Worm (Caenorhabditis elegans) whole organism, late embryonic: ENCODE data around the gene mrpl-51.

ENCODE experiments used
- K02D7.2 ChIP-seq: sonication (generic microtip); optimal IDR thresholded peaks from 2 replicates; lab custom pipeline; 2017; ENCODE audit warnings: mild to moderate bottlenecking, missing genetic modification characterization, missing compliant biosample characterization
- T23F11.4 ChIP-seq: fragments of 200-800 bp; sonication (Bioruptor generic); optimal IDR thresholded peaks from 2 replicates; lab custom pipeline; 2018; ENCODE audit warnings: mild to moderate bottlenecking, missing genetic modification characterization, missing compliant biosample characterization
- Y22D7AL.16 ChIP-seq: sonication (generic microtip); optimal IDR thresholded peaks from 2 replicates; lab custom pipeline; 2016; ENCODE audit warnings: missing genetic modification characterization, missing compliant biosample characterization
- ahr-1 ChIP-seq: sonication (generic microtip); optimal IDR thresholded peaks from 2 replicates; lab custom pipeline; 2016; ENCODE audit warnings: missing genetic modification characterization, missing compliant biosample characterization
- ceh-14 ChIP-seq: sonication (generic microtip); optimal IDR thresholded peaks from 2 replicates; lab custom pipeline; 2016; ENCODE audit warnings: missing genotype, missing genetic modification characterization, missing compliant biosample characterization
- ceh-2 ChIP-seq: sonication (generic microtip); optimal IDR thresholded peaks from 2 replicates; lab custom pipeline; 2016; ENCODE audit warnings: missing genotype, missing genetic modification characterization, missing compliant biosample characterization
- ceh-22 ChIP-seq: sonication (generic microtip); optimal IDR thresholded peaks from 2 replicates; lab custom pipeline; 2017; ENCODE audit warnings: missing biosample characterization, missing genetic modification characterization
- ceh-24 ChIP-seq: sonication (generic microtip); optimal IDR thresholded peaks from 2 replicates; lab custom pipeline; 2016; ENCODE audit warnings: mild to moderate bottlenecking, missing genetic modification characterization, missing compliant biosample characterization
- ceh-31 ChIP-seq: sonication (generic microtip); optimal IDR thresholded peaks from 2 replicates; lab custom pipeline; 2016; ENCODE audit warnings: missing genetic modification characterization, missing compliant biosample characterization
- ceh-45 ChIP-seq: fragments of 200-800 bp; sonication (Bioruptor generic); IDR thresholded peaks from 2 replicates; pipeline ENCODE4 v1.3.6; 2022; ENCODE audit warnings: missing genetic modification reagents, missing genetic modification characterization, missing compliant biosample characterization
- ceh-6 ChIP-seq: fragments of 200-800 bp; sonication (Bioruptor generic); optimal IDR thresholded peaks from 2 replicates; lab custom pipeline; 2018; ENCODE audit warnings: mild to moderate bottlenecking, missing genetic modification characterization, missing compliant biosample characterization
- ceh-9 ChIP-seq: sonication (generic microtip); optimal IDR thresholded peaks from 2 replicates; lab custom pipeline; 2016; ENCODE audit warnings: mild to moderate bottlenecking, missing genetic modification characterization, inconsistent platforms, missing compliant biosample characterization
- dmd-4 ChIP-seq: sonication (generic microtip); optimal IDR thresholded peaks from 2 replicates; lab custom pipeline; 2016; ENCODE audit warnings: borderline replicate concordance, missing genetic modification characterization, missing compliant biosample characterization
- dve-1 ChIP-seq: sonication (generic microtip); optimal IDR thresholded peaks from 2 replicates; lab custom pipeline; 2017; ENCODE audit warnings: antibody characterized with exemption, mild to moderate bottlenecking, missing genetic modification characterization, missing compliant biosample characterization
- ets-4 ChIP-seq: sonication (generic microtip); optimal IDR thresholded peaks from 2 replicates; lab custom pipeline; 2016; ENCODE audit warnings: missing genetic modification characterization, missing compliant biosample characterization
- eyg-1 ChIP-seq: sonication (generic microtip); optimal IDR thresholded peaks from 2 replicates; lab custom pipeline; 2016; ENCODE audit warnings: missing genotype, missing genetic modification characterization, missing compliant biosample characterization
- fkh-10 ChIP-seq: fragments of 150-350 bp; optimal IDR thresholded peaks from 2 replicates; lab custom pipeline; 2014; ENCODE audit warnings: missing biosample characterization, missing genetic modification reagents, missing genetic modification characterization
- hlh-15 ChIP-seq: sonication (generic microtip); optimal IDR thresholded peaks from 2 replicates; lab custom pipeline; 2016; ENCODE audit warnings: missing genetic modification characterization, missing compliant biosample characterization
- hlh-6 ChIP-seq: sonication (generic microtip); optimal IDR thresholded peaks from 2 replicates; lab custom pipeline; 2016; ENCODE audit warnings: missing genotype, missing genetic modification characterization, missing compliant biosample characterization
- lim-6 ChIP-seq: sonication (generic microtip); optimal IDR thresholded peaks from 2 replicates; lab custom pipeline; 2016; ENCODE audit warnings: missing genetic modification characterization, missing compliant biosample characterization
- madf-2 ChIP-seq: sonication (generic microtip); optimal IDR thresholded peaks from 2 replicates; lab custom pipeline; 2017; ENCODE audit warnings: missing genetic modification characterization, missing compliant biosample characterization
- mec-3 ChIP-seq: sonication (generic microtip); optimal IDR thresholded peaks from 2 replicates; lab custom pipeline; 2016; ENCODE audit warnings: borderline replicate concordance, missing genetic modification characterization, missing compliant biosample characterization
- nfya-1 ChIP-seq: sonication (generic microtip); optimal IDR thresholded peaks from 2 replicates; lab custom pipeline; 2017; ENCODE audit warnings: missing genetic modification characterization, mild to moderate bottlenecking, missing compliant biosample characterization, antibody characterized with exemption, moderate library complexity
- nhr-232 ChIP-seq: sonication (generic microtip); optimal IDR thresholded peaks from 2 replicates; lab custom pipeline; 2016; ENCODE audit warnings: missing genetic modification characterization, missing compliant biosample characterization
- odd-2 ChIP-seq: sonication (generic microtip); optimal IDR thresholded peaks from 2 replicates; lab custom pipeline; 2017; ENCODE audit warnings: antibody characterized with exemption, mild to moderate bottlenecking, missing genetic modification characterization, missing compliant biosample characterization
- pag-3 ChIP-seq: sonication (generic microtip); optimal IDR thresholded peaks from 2 replicates; lab custom pipeline; 2016; ENCODE audit warnings: missing compliant biosample characterization, missing genetic modification characterization, borderline replicate concordance
- pat-9 ChIP-seq: fragments of 200-800 bp; sonication (Bioruptor generic); optimal IDR thresholded peaks from 2 replicates; lab custom pipeline; 2018; ENCODE audit warnings: mild to moderate bottlenecking, missing genetic modification characterization, moderate library complexity, missing compliant biosample characterization
- pqm-1 ChIP-seq: sonication (generic microtip); optimal IDR thresholded peaks from 2 replicates; lab custom pipeline; 2016; ENCODE audit warnings: missing genetic modification characterization, missing compliant biosample characterization
- pros-1 ChIP-seq: fragments of 150-350 bp; optimal IDR thresholded peaks from 2 replicates; lab custom pipeline; 2014; ENCODE audit warnings: missing biosample characterization, missing genetic modification reagents, missing genetic modification characterization
- sdc-2 ChIP-seq: sonication (generic microtip); optimal IDR thresholded peaks from 2 replicates; lab custom pipeline; 2016; ENCODE audit warnings: missing genotype, missing genetic modification characterization, missing compliant biosample characterization
- sox-2 ChIP-seq: fragments of 200-800 bp; sonication (Bioruptor generic); IDR thresholded peaks from 2 replicates; pipeline ENCODE4 v1.3.6; 2022; ENCODE audit warnings: missing genetic modification reagents, missing genetic modification characterization, missing compliant biosample characterization
- syd-9 ChIP-seq: sonication (generic microtip); optimal IDR thresholded peaks from 2 replicates; lab custom pipeline; 2016; ENCODE audit warnings: mild to moderate bottlenecking, missing genetic modification characterization, moderate library complexity, missing compliant biosample characterization
- tbx-2 ChIP-seq: sonication (generic microtip); optimal IDR thresholded peaks from 2 replicates; lab custom pipeline; 2016; ENCODE audit warnings: missing genetic modification characterization, missing compliant biosample characterization
- ttx-3 ChIP-seq: sonication (generic microtip); optimal IDR thresholded peaks from 2 replicates; lab custom pipeline; 2016; ENCODE audit warnings: missing genetic modification reagents, missing genetic modification characterization, missing compliant biosample characterization
- unc-42 ChIP-seq: sonication (generic microtip); optimal IDR thresholded peaks from 2 replicates; lab custom pipeline; 2016; ENCODE audit warnings: missing genotype, missing genetic modification characterization, missing compliant biosample characterization
- zip-5 ChIP-seq: sonication (generic microtip); optimal IDR thresholded peaks from 2 replicates; lab custom pipeline; 2016; ENCODE audit warnings: missing genetic modification characterization, missing compliant biosample characterization

Gene mrpl-51

DNA sequence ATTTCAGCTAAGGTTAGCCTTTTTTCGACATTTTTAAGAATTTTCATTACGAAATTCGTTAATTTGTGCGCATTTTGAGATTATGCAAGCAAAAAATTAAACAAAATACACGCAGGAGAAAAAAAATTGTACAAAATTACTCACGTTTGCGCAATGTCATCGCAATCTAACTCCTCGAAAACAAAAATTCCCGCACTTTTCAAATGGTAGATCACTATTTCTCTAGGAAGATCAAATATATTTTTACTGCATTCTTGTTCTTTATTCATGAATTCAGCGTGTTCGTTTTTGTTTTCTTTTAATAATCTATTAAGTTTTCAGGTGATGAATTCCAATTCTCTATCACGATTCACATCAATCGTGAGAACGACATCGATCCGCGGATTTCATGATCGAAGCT, at the start of gene mrpl-51, which contains the start of gene T12G3.6:
mrpl-51 (plus strand) TSS at position 322 of the 400 bp plus-strand sequence.
T12G3.6 (minus strand) TSS at position 269 of the 400 bp plus-strand sequence.
- TF ChIP-seq ceh-2 (no peak), hlh-6 (tag; lab: Kevin White, UChicago) (no peak), Y22D7AL.16 (tag; lab: Kevin White, UChicago) (no peak), ceh-22 (tag; lab: Kevin White, UChicago) (no peak), ceh-6 (GFP tag; lab: Kevin White, UChicago) (no peak), T23F11.4 (GFP tag; lab: Kevin White, UChicago) (no peak), lim-6 (tag; lab: Kevin White, UChicago) (no peak), zip-5 (tag; lab: Kevin White, UChicago) (no peak), ets-4 (tag; lab: Kevin White, UChicago) (no peak), tbx-2 (tag; lab: Kevin White, UChicago) (no peak), fkh-10 (GFP tag; lab: Kevin White, UChicago) (no peak), sox-2 (GFP tag; lab: Robert Waterston, UW) (no peak), odd-2 (tag; lab: Kevin White, UChicago) (no peak), ceh-14 (tag; lab: Kevin White, UChicago) (no peak), pat-9 (tag; lab: Kevin White, UChicago) (no peak), ceh-24 (no peak), ceh-31 (tag; lab: Kevin White, UChicago) (no peak), dmd-4 (tag; lab: Kevin White, UChicago) (no peak)
- TF ChIP-seq, all 69 proteins: peak for 0

DNA sequence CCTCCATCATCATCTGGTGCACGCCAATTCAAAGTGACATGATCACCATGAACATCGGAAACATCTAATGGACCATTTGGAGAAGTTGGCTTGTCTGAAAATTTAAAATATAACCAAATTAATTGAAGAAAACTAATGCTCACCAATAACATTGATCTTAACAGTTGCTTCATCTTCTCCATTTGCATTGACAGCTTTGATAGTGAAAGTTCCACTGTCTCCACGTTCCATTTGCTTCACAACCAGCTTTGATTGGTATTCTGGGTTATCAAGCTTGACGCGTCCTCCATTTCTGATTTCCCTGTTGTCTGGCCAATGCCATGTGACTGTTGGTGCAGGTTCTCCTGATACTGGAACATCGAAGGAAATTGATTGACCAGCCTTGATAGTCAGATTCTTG, 44.7 kb upstream of the mrpl-51 start:
- TF ChIP-seq hlh-6 (tag; lab: Kevin White, UChicago), result no peak
- TF ChIP-seq ceh-2, result no peak
- no peak for TF ChIP-seq K02D7.2 (tag; lab: Kevin White, UChicago)
- no peak for TF ChIP-seq lim-6 (tag; lab: Kevin White, UChicago)
- TF ChIP-seq pqm-1, result no peak
- no peak for TF ChIP-seq mec-3 (tag; lab: Kevin White, UChicago)
- no peak for TF ChIP-seq ceh-14 (tag; lab: Kevin White, UChicago)
- TF ChIP-seq ceh-45 (GFP tag; lab: Robert Waterston, UW), result no peak
- TF ChIP-seq ceh-24, result no peak
- TF ChIP-seq pros-1, result no peak
- no peak for TF ChIP-seq sdc-2 (tag; lab: Kevin White, UChicago)
- no peak for TF ChIP-seq pag-3 (tag; lab: Kevin White, UChicago)
- TF ChIP-seq ceh-9 (tag; lab: Kevin White, UChicago), result no peak
- TF ChIP-seq dmd-4 (tag; lab: Kevin White, UChicago), result no peak
- no peak for TF ChIP-seq sox-2 (GFP tag; lab: Robert Waterston, UW)
- no peak for TF ChIP-seq nhr-232

DNA sequence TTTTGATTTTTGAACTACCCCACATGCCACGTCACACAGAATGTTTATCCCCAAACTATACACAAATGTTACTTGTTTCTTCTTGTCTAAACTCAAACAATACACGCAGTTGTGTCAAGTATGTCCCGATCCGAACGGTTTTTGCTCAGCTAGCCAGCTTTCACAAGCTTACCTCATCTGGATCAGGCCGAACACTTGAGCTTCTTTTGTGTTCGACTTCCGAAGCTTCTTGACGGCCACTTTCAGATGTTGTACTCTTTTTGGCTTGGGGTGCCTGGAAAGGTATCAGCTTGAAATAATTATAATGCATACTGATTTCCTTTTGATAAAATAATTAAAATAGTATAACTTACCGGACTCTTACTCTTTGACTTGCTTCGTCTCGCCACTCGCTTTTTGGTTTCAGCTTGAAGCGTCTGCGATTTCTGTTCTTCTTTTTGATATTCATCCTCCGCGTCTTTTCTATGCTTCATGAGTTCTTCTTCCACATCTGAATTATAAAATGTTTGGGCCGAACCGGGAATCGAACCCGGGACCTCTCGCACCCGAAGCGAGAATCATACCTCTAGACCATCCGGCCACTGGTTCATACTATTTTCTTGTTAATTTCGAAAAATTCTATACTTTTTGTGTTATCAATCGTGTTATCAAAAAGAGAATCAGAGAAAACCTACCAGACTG, 25.9 kb upstream of the mrpl-51 start:
- no peak for TF ChIP-seq eyg-1 (tag; lab: Kevin White, UChicago)
- TF ChIP-seq nhr-232, result no peak
- no peak for TF ChIP-seq madf-2 (tag; lab: Kevin White, UChicago)
- TF ChIP-seq zip-5 (tag; lab: Kevin White, UChicago), result no peak

- TF ChIP-seq ahr-1 (no peak), unc-42 (no peak), ttx-3 (tag; lab: Kevin White, UChicago) (no peak), madf-2 (tag; lab: Kevin White, UChicago) (no peak), eyg-1 (tag; lab: Kevin White, UChicago) (no peak), nfya-1 (tag; lab: Kevin White, UChicago) (no peak), lim-6 (tag; lab: Kevin White, UChicago) (no peak), syd-9 (tag; lab: Kevin White, UChicago) (no peak), hlh-15 (tag; lab: Kevin White, UChicago) (no peak), dve-1 (tag; lab: Kevin White, UChicago) (no peak), ceh-6 (GFP tag; lab: Kevin White, UChicago) (no peak)
Observed at ce11 chrIV:12009046-12009674, 22.0 kb upstream of the mrpl-51 start.
